Worm (Caenorhabditis elegans) whole organism, young adult: Measurements from ENCODE around the gene srsx-31.

ENCODE experiments used
- F10E7.11 ChIP-seq: sonication (generic microtip); optimal IDR thresholded peaks from 2 replicates; lab custom pipeline; 2017; ENCODE audit warnings: mild to moderate bottlenecking, missing genetic modification characterization, moderate library complexity, missing compliant biosample characterization
- F52B5.7 ChIP-seq: sonication (generic microtip); optimal IDR thresholded peaks from 2 replicates; lab custom pipeline; 2016; ENCODE audit warnings: mild to moderate bottlenecking, missing genetic modification characterization, missing compliant biosample characterization
- T07F8.4 ChIP-seq: sonication (generic microtip); optimal IDR thresholded peaks from 2 replicates; lab custom pipeline; 2016; ENCODE audit warnings: mild to moderate bottlenecking, missing genetic modification characterization, moderate library complexity, missing compliant biosample characterization
- Y53G8AR.9 ChIP-seq: fragments of 200-800 bp; sonication (Bioruptor generic); conservative IDR thresholded peaks from 2 replicates; pipeline ENCODE4 v1.3.6; 2022; ENCODE audit warnings: missing genetic modification reagents, missing genetic modification characterization, missing compliant biosample characterization
- Y56A3A.18 ChIP-seq: fragments of 200-800 bp; sonication (Bioruptor generic); IDR thresholded peaks from 2 replicates; pipeline ENCODE4 v1.3.6; 2022; ENCODE audit warnings: missing genetic modification reagents, missing genetic modification characterization, missing compliant biosample characterization
- Y67H2A.10 ChIP-seq: fragments of 200-800 bp; sonication (Bioruptor generic); conservative IDR thresholded peaks from 2 replicates; pipeline ENCODE4 v1.3.6; 2022; ENCODE audit warnings: missing genetic modification reagents, missing genetic modification characterization, missing compliant biosample characterization
- akir-1 ChIP-seq: fragments of 200-800 bp; sonication (Bioruptor generic); optimal IDR thresholded peaks from 2 replicates; lab custom pipeline; 2018; ENCODE audit warnings: mild to moderate bottlenecking, missing genetic modification characterization, moderate library complexity, missing compliant biosample characterization
- ama-1 ChIP-seq, 3 experiments: fragments of 150-350 bp in 1 of 3; sonication (generic microtip) in 2 of 3; optimal IDR thresholded peaks; 2 replicates each; lab custom pipeline; 2014 to 2018; ENCODE audit warnings: missing biosample characterization in 2 of 3, missing genetic modification characterization in 2 of 3, missing genetic modification reagents in 2 of 3
- atf-7 ChIP-seq: sonication (generic microtip); optimal IDR thresholded peaks from 2 replicates; lab custom pipeline; 2017; ENCODE audit warnings: mild to moderate bottlenecking, missing genetic modification characterization, missing compliant biosample characterization
- attf-5 ChIP-seq: fragments of 200-800 bp; sonication (Bioruptor generic); optimal IDR thresholded peaks from 2 replicates; lab custom pipeline; 2018; ENCODE audit warnings: mild to moderate bottlenecking, missing genetic modification characterization, missing compliant biosample characterization
- bed-2 ChIP-seq: fragments of 200-800 bp; sonication (Bioruptor generic); IDR thresholded peaks from 2 replicates; pipeline ENCODE4 v1.3.6; 2022; ENCODE audit warnings: missing genetic modification reagents, missing genetic modification characterization, missing compliant biosample characterization
- ccch-3 ChIP-seq: fragments of 200-800 bp; sonication (Bioruptor generic); optimal IDR thresholded peaks from 2 replicates; lab custom pipeline; 2018; ENCODE audit warnings: mild to moderate bottlenecking, missing genetic modification characterization, missing compliant biosample characterization
- cebp-1 ChIP-seq, 2 experiments: fragments of 200-800 bp in 1 of 2; sonication (Bioruptor generic) in 1 of 2; sonication (generic microtip) in 1 of 2; IDR thresholded peaks in 1 of 2; optimal IDR thresholded peaks in 1 of 2; 2 replicates each; pipeline versions ENCODE4 v1.3.6 to Lab custom; 2017 to 2022; ENCODE audit warnings: missing compliant biosample characterization in 2 of 2, missing genetic modification characterization in 2 of 2, mild to moderate bottlenecking in 1 of 2, missing genetic modification reagents in 1 of 2, moderate library complexity in 1 of 2
- ceh-40 ChIP-seq: fragments of 200-800 bp; sonication (Bioruptor generic); IDR thresholded peaks from 2 replicates; pipeline ENCODE4 v1.3.6; 2022; ENCODE audit warnings: missing genetic modification characterization, missing compliant biosample characterization
- ceh-58 ChIP-seq: fragments of 200-800 bp; sonication (Bioruptor generic); IDR thresholded peaks from 2 replicates; pipeline ENCODE4 v1.3.6; 2022; ENCODE audit warnings: missing genetic modification characterization, missing compliant biosample characterization
- chd-7 ChIP-seq: sonication (generic microtip); optimal IDR thresholded peaks from 2 replicates; lab custom pipeline; 2016; ENCODE audit warnings: mild to moderate bottlenecking, missing genetic modification characterization, moderate library complexity, missing compliant biosample characterization
- dox-1 ChIP-seq: fragments of 200-800 bp; sonication (Bioruptor generic); IDR thresholded peaks from 2 replicates; pipeline ENCODE4 v1.3.6; 2022; ENCODE audit warnings: missing genetic modification reagents, missing genetic modification characterization, missing compliant biosample characterization
- dpff-1 ChIP-seq: sonication (generic microtip); optimal IDR thresholded peaks from 2 replicates; lab custom pipeline; 2017; ENCODE audit warnings: mild to moderate bottlenecking, missing genetic modification characterization, missing compliant biosample characterization
- egl-44 ChIP-seq: fragments of 200-800 bp; sonication (Bioruptor generic); IDR thresholded peaks from 2 replicates; pipeline ENCODE4 v1.3.6; 2022; ENCODE audit warnings: missing genetic modification reagents, missing genetic modification characterization, missing compliant biosample characterization
- ekl-4 ChIP-seq: fragments of 200-800 bp; sonication (Bioruptor generic); IDR thresholded peaks from 2 replicates; pipeline ENCODE4 v1.3.6; 2022; ENCODE audit warnings: missing genetic modification reagents, missing genetic modification characterization, missing compliant biosample characterization
- ets-4 ChIP-seq: fragments of 200-800 bp; sonication (Bioruptor generic); optimal IDR thresholded peaks from 2 replicates; lab custom pipeline; 2018; ENCODE audit warnings: mild to moderate bottlenecking, missing genetic modification characterization, missing compliant biosample characterization
- hlh-12 ChIP-seq: sonication (generic microtip); optimal IDR thresholded peaks from 2 replicates; lab custom pipeline; 2016; ENCODE audit warnings: missing genetic modification characterization, missing compliant biosample characterization
- hmg-20 ChIP-seq: fragments of 200-800 bp; sonication (Bioruptor generic); IDR thresholded peaks from 2 replicates; pipeline ENCODE4 v1.3.6; 2022; ENCODE audit warnings: missing genetic modification reagents, missing genetic modification characterization, missing compliant biosample characterization
- let-526 ChIP-seq: fragments of 200-800 bp; sonication (Bioruptor generic); IDR thresholded peaks from 2 replicates; pipeline ENCODE4 v1.3.6; 2022; ENCODE audit warnings: missing genetic modification reagents, missing genetic modification characterization, missing compliant biosample characterization
- nfya-2 ChIP-seq: fragments of 200-800 bp; sonication (Bioruptor generic); IDR thresholded peaks from 2 replicates; pipeline ENCODE4 v1.3.6; 2022; ENCODE audit warnings: missing genetic modification reagents, missing genetic modification characterization, missing compliant biosample characterization
- nhr-90 ChIP-seq: sonication (generic microtip); optimal IDR thresholded peaks from 2 replicates; lab custom pipeline; 2016; ENCODE audit warnings: missing genotype, mild to moderate bottlenecking, missing genetic modification characterization, missing compliant biosample characterization
- rpc-1 ChIP-seq, 2 experiments: fragments of 150-350 bp in 1 of 2; sonication (generic microtip) in 1 of 2; optimal IDR thresholded peaks; 2 replicates each; lab custom pipeline; 2014 to 2018; ENCODE audit warnings: missing biosample characterization in 1 of 2, missing genetic modification characterization in 1 of 2, missing genetic modification reagents in 1 of 2, missing genotype in 1 of 2
- sea-2 ChIP-seq: fragments of 200-800 bp; sonication (Bioruptor generic); IDR thresholded peaks from 2 replicates; pipeline ENCODE4 v1.3.6; 2022; ENCODE audit warnings: missing genetic modification characterization, missing compliant biosample characterization
- snpc-3.4 ChIP-seq: sonication (generic microtip); optimal IDR thresholded peaks from 2 replicates; lab custom pipeline; 2017; ENCODE audit warnings: missing genetic modification characterization, mild to moderate bottlenecking, missing compliant biosample characterization, antibody characterized with exemption, moderate library complexity, missing genotype, missing genetic modification reagents
- snpc-4 ChIP-seq, 5 experiments: fragments of 150-350 bp in 1 of 5; sonication (generic microtip) in 4 of 5; optimal IDR thresholded peaks; 2 replicates each; lab custom pipeline; 2014 to 2018; ENCODE audit warnings: missing genetic modification characterization in 5 of 5, missing biosample characterization in 3 of 5, antibody characterized with exemption in 2 of 5, mild to moderate bottlenecking in 2 of 5, missing compliant biosample characterization in 2 of 5, missing genotype in 2 of 5, moderate library complexity in 2 of 5, missing genetic modification reagents in 1 of 5
- tbp1 ChIP-seq: fragments of 200-800 bp; sonication (Bioruptor generic); optimal IDR thresholded peaks from 2 replicates; lab custom pipeline; 2018; ENCODE audit warnings: mild to moderate bottlenecking, missing genetic modification characterization, missing compliant biosample characterization
- xnd-1 ChIP-seq: sonication (generic microtip); optimal IDR thresholded peaks from 2 replicates; lab custom pipeline; 2016; ENCODE audit warnings: missing genotype, missing genetic modification reagents, missing genetic modification characterization, missing compliant biosample characterization
- zfh-2 ChIP-seq: fragments of 200-800 bp; sonication (Bioruptor generic); conservative IDR thresholded peaks from 2 replicates; pipeline ENCODE4 v1.3.6; 2022; ENCODE audit warnings: missing genetic modification reagents, missing genetic modification characterization, missing compliant biosample characterization
- ztf-3 ChIP-seq: fragments of 200-800 bp; sonication (Bioruptor generic); optimal IDR thresholded peaks from 2 replicates; lab custom pipeline; 2018; ENCODE audit warnings: mild to moderate bottlenecking, missing genetic modification characterization, missing compliant biosample characterization
- ztf-6 ChIP-seq: fragments of 200-800 bp; sonication (Bioruptor generic); IDR thresholded peaks from 2 replicates; pipeline ENCODE4 v1.3.6; 2022; ENCODE audit warnings: missing genetic modification reagents, missing genetic modification characterization, missing compliant biosample characterization

The srsx-31 gene

ce11 chrV:11251798-11252197 is 3.1 kb downstream of the srsx-31 start:
- TF ChIP-seq ceh-40 (GFP tag; lab: Robert Waterston, UW) = no peak
- no peak for TF ChIP-seq bed-2 (GFP tag; lab: Robert Waterston, UW)
- no peak for TF ChIP-seq cebp-1 (GFP tag; IDR thresholded peaks at IDR 0.05; lab: Robert Waterston, UW)
- TF ChIP-seq cebp-1 (tag; optimal IDR thresholded peaks at IDR 0.05; lab: Kevin White, UChicago) = no peak
- TF ChIP-seq Y67H2A.10 (GFP tag; lab: Robert Waterston, UW) = no peak
- no peak for TF ChIP-seq chd-7 (tag; lab: Kevin White, UChicago)
- no peak for TF ChIP-seq dox-1 (GFP tag; lab: Robert Waterston, UW)
- TF ChIP-seq nhr-90 (tag; lab: Kevin White, UChicago) = no peak
- TF ChIP-seq, all 124 proteins: peak for 0

- TF ChIP-seq ama-1 (optimal IDR thresholded peaks at IDR 0.05; lab: Kevin White, UChicago) (no peak), ama-1 (GFP tag; optimal IDR thresholded peaks at IDR 0.05; lab: Kevin White, UChicago) (no peak), Y56A3A.18 (no peak), rpc-1 (optimal IDR thresholded peaks at IDR 0.05; lab: Kevin White, UChicago) (no peak), rpc-1 (tag; optimal IDR thresholded peaks at IDR 0.05; lab: Kevin White, UChicago) (no peak), snpc-4 (GFP tag; optimal IDR thresholded peaks at IDR 0.05; lab: Kevin White, UChicago) (no peak), snpc-4 (tag; optimal IDR thresholded peaks at IDR 0.05; lab: Kevin White, UChicago) (no peak), tbp1 (GFP tag; lab: Kevin White, UChicago) (no peak), ccch-3 (no peak), xnd-1 (tag; lab: Kevin White, UChicago) (no peak)
Observed at ce11 chrV:11250735-11251134, 4.1 kb downstream of the srsx-31 start, which contains the start of gene T19B10.12. Gene T19B10.12, plus strand, starts transcription at chrV:11251035.

DNA sequence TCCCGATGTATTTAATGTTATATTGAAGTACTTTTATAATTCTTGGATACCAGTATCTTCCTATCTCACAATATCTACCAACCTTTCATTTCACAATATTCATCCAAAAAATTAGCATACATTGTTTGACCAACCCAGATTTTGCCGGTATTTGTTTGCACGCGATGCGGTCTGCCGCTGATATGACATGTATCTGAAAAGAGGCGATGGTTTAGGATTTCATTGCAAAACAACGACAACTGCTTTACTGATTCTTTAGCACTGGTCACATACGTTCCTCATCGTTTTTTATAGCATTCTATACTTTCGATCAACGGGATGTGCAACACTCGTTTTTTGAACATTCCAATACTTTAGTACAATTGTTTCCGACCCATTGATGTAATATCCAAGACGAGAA is 7.0 kb downstream of the srsx-31 start, which contains the start of gene mam-4:
mam-4 (plus strand) TSS at position 301 of the 400 bp plus-strand sequence.
- TF ChIP-seq ama-1 (optimal IDR thresholded peaks at IDR 0.05; lab: Kevin White, UChicago) (no peak), ama-1 (GFP tag; optimal IDR thresholded peaks at IDR 0.05; lab: Kevin White, UChicago) (no peak)

DNA sequence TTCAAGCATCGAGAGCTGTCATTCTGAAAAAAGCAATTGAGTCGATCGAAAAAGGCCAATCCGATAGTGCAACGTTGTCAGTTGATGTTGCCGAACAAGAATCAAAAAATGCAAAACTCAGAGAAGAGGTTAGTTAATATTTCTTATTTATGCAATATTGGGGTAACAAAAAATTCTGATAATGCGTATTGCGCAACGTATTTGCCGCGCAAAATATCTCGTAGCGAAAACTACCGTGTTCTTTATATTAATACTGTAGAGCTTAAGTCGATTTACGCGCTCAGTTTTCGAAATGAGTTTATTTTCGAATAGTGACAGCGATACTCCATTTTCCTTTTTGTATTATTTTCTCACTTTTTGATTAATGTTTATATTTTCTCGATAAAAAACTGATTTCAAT is 9.9 kb downstream of the srsx-31 start:
- TF ChIP-seq zfh-2 (GFP tag; lab: Robert Waterston, UW) = no peak
- TF ChIP-seq ztf-6 (GFP tag; lab: Robert Waterston, UW) = no peak
- TF ChIP-seq ztf-3 (GFP tag; lab: Kevin White, UChicago) = no peak
- no peak for TF ChIP-seq hlh-12
- no peak for TF ChIP-seq Y53G8AR.9 (GFP tag; lab: Robert Waterston, UW)
- no peak for TF ChIP-seq F10E7.11 (tag; lab: Kevin White, UChicago)
- TF ChIP-seq egl-44 (GFP tag; lab: Robert Waterston, UW) = no peak
- no peak for TF ChIP-seq rpc-1 (optimal IDR thresholded peaks at IDR 0.05; lab: Kevin White, UChicago)
- TF ChIP-seq rpc-1 (tag; optimal IDR thresholded peaks at IDR 0.05; lab: Kevin White, UChicago) = no peak
- no peak for TF ChIP-seq nfya-2 (GFP tag; lab: Robert Waterston, UW)
- TF ChIP-seq let-526 (GFP tag; lab: Robert Waterston, UW) = no peak

ce11 chrV:11244539-11244938 is 10.3 kb downstream of the srsx-31 start, which contains the start of gene mxl-1:
Gene mxl-1, plus strand, starts transcription at chrV:11244839.
- no peak for TF ChIP-seq ceh-58 (GFP tag; lab: Robert Waterston, UW)
- no peak for TF ChIP-seq Y53G8AR.9 (GFP tag; lab: Robert Waterston, UW)

ce11 chrV:11241580-11241979 is 13.3 kb downstream of the srsx-31 start, which contains the start of gene pgap-1:
Gene pgap-1, plus strand, starts transcription at chrV:11241880.
- TF ChIP-seq F10E7.11 (tag; lab: Kevin White, UChicago) (no peak), T07F8.4 (tag; lab: Kevin White, UChicago) (no peak), F52B5.7 (tag; lab: Kevin White, UChicago) (no peak), ekl-4 (GFP tag; lab: Robert Waterston, UW) (no peak), atf-7 (tag; lab: Kevin White, UChicago) (no peak), ets-4 (GFP tag; lab: Kevin White, UChicago) (no peak), snpc-3.4 (tag; lab: Kevin White, UChicago) (no peak), attf-5 (no peak), dpff-1 (no peak), akir-1 (GFP tag; lab: Kevin White, UChicago) (no peak), Y67H2A.10 (GFP tag; lab: Robert Waterston, UW) (no peak), hmg-20 (GFP tag; lab: Robert Waterston, UW) (no peak), sea-2 (GFP tag; lab: Robert Waterston, UW) (no peak), Y56A3A.18 (no peak)
